Worm (Caenorhabditis elegans) whole organism, mixed stage, embryonic: ENCODE results near the gene nspc-13.

Experiments used
- M03D4.4 ChIP-seq: sonication (generic microtip); optimal IDR thresholded peaks from 2 replicates; lab custom pipeline; 2017; ENCODE audit warnings: mild to moderate bottlenecking, missing genetic modification characterization, missing compliant biosample characterization
- bed-3 ChIP-seq: fragments of 200-800 bp; sonication (Bioruptor generic); optimal IDR thresholded peaks from 3 replicates; lab custom pipeline; 2018; ENCODE audit warnings: mild to moderate bottlenecking, missing genetic modification characterization, moderate library complexity, missing compliant biosample characterization
- blmp-1 ChIP-seq: fragments of 150-350 bp; optimal IDR thresholded peaks from 2 replicates; lab custom pipeline; 2014; ENCODE audit warnings: missing biosample characterization, missing genetic modification characterization
- ceh-39 ChIP-seq: fragments of 150-350 bp; optimal IDR thresholded peaks from 2 replicates; lab custom pipeline; 2014; ENCODE audit warnings: missing biosample characterization, missing genetic modification characterization
- ceh-43 ChIP-seq: fragments of 200-800 bp; sonication (Bioruptor generic); optimal IDR thresholded peaks from 2 replicates; lab custom pipeline; 2018; ENCODE audit warnings: mild to moderate bottlenecking, missing genetic modification characterization, moderate library complexity, missing compliant biosample characterization
- ceh-83 ChIP-seq: fragments of 200-800 bp; sonication (Bioruptor generic); optimal IDR thresholded peaks from 2 replicates; lab custom pipeline; 2018; ENCODE audit warnings: mild to moderate bottlenecking, missing genetic modification characterization, missing compliant biosample characterization
- ces-1 ChIP-seq: fragments of 150-350 bp; optimal IDR thresholded peaks from 2 replicates; lab custom pipeline; 2014; ENCODE audit warnings: missing biosample characterization, missing genetic modification reagents, missing genetic modification characterization
- cnd-1 ChIP-seq: fragments of 200-800 bp; sonication (Bioruptor generic); optimal IDR thresholded peaks from 2 replicates; lab custom pipeline; 2018; ENCODE audit warnings: mild to moderate bottlenecking, missing genetic modification characterization, missing compliant biosample characterization
- drap-1 ChIP-seq: fragments of 200-800 bp; sonication (Bioruptor generic); optimal IDR thresholded peaks from 3 replicates; lab custom pipeline; 2018; ENCODE audit warnings: mild to moderate bottlenecking, missing genetic modification characterization, missing compliant biosample characterization
- elt-1 ChIP-seq: sonication (generic microtip); optimal IDR thresholded peaks from 2 replicates; lab custom pipeline; 2017; ENCODE audit warnings: missing genetic modification characterization, mild to moderate bottlenecking, missing compliant biosample characterization, antibody characterized with exemption, moderate library complexity, borderline replicate concordance; ENCODE audit not compliant: insufficient read depth
- elt-3 ChIP-seq: fragments of 150-350 bp; optimal IDR thresholded peaks from 2 replicates; lab custom pipeline; 2014; ENCODE audit warnings: missing biosample characterization, missing genetic modification characterization
- flh-1 ChIP-seq: fragments of 200-800 bp; sonication (Bioruptor generic); optimal IDR thresholded peaks from 2 replicates; lab custom pipeline; 2018; ENCODE audit warnings: mild to moderate bottlenecking, missing genetic modification characterization, moderate library complexity, missing compliant biosample characterization
- ham-2 ChIP-seq: fragments of 200-800 bp; sonication (Bioruptor generic); optimal IDR thresholded peaks from 2 replicates; lab custom pipeline; 2018; ENCODE audit warnings: mild to moderate bottlenecking, missing genetic modification characterization, missing compliant biosample characterization
- hlh-1 ChIP-seq: fragments of 150-350 bp; optimal IDR thresholded peaks from 2 replicates; lab custom pipeline; 2014; ENCODE audit warnings: missing biosample characterization, missing genetic modification reagents, missing genetic modification characterization
- lin-13 ChIP-seq: fragments of 150-350 bp; optimal IDR thresholded peaks from 2 replicates; lab custom pipeline; 2014; ENCODE audit warnings: missing biosample characterization, missing genetic modification characterization
- lin-32 ChIP-seq: fragments of 200-800 bp; sonication (Bioruptor generic); optimal IDR thresholded peaks from 2 replicates; lab custom pipeline; 2018; ENCODE audit warnings: mild to moderate bottlenecking, missing genetic modification characterization, missing compliant biosample characterization
- lsy-2 ChIP-seq: fragments of 150-350 bp; optimal IDR thresholded peaks from 2 replicates; lab custom pipeline; 2014; ENCODE audit warnings: missing biosample characterization, missing genetic modification characterization
- mab-5 ChIP-seq: fragments of 150-350 bp; optimal IDR thresholded peaks from 2 replicates; lab custom pipeline; 2014; ENCODE audit warnings: missing biosample characterization, missing genetic modification characterization
- mep-1 ChIP-seq: fragments of 150-350 bp; optimal IDR thresholded peaks from 2 replicates; lab custom pipeline; 2017; ENCODE audit warnings: missing biosample characterization, missing genetic modification reagents, missing genetic modification characterization, inconsistent platforms
- mls-2 ChIP-seq: sonication (generic microtip); optimal IDR thresholded peaks from 2 replicates; lab custom pipeline; 2016; ENCODE audit warnings: mild to moderate bottlenecking, missing genetic modification characterization, moderate library complexity, missing compliant biosample characterization
- nhr-12 ChIP-seq: fragments of 150-350 bp; optimal IDR thresholded peaks from 2 replicates; lab custom pipeline; 2014; ENCODE audit warnings: missing biosample characterization, missing genetic modification characterization
- nhr-2 ChIP-seq: fragments of 150-350 bp; optimal IDR thresholded peaks from 2 replicates; lab custom pipeline; 2014; ENCODE audit warnings: missing biosample characterization, missing genetic modification characterization
- nhr-237 ChIP-seq: fragments of 150-350 bp; optimal IDR thresholded peaks from 2 replicates; lab custom pipeline; 2014; ENCODE audit warnings: missing biosample characterization, missing genetic modification characterization
- nhr-28 ChIP-seq: fragments of 150-350 bp; optimal IDR thresholded peaks from 2 replicates; lab custom pipeline; 2014; ENCODE audit warnings: missing biosample characterization, missing genetic modification characterization
- nhr-76 ChIP-seq: sonication (generic microtip); optimal IDR thresholded peaks from 2 replicates; lab custom pipeline; 2017; ENCODE audit warnings: missing biosample characterization, missing genetic modification characterization
- pha-4 ChIP-seq: fragments of 150-350 bp; optimal IDR thresholded peaks from 2 replicates; lab custom pipeline; 2018; ENCODE audit warnings: missing biosample characterization, missing genetic modification reagents, missing genetic modification characterization
- sem-2 ChIP-seq: fragments of 200-800 bp; sonication (Bioruptor generic); optimal IDR thresholded peaks from 2 replicates; lab custom pipeline; 2018; ENCODE audit warnings: mild to moderate bottlenecking, missing genetic modification characterization, missing compliant biosample characterization
- snpc-4 ChIP-seq: fragments of 150-350 bp; optimal IDR thresholded peaks from 2 replicates; lab custom pipeline; 2014; ENCODE audit warnings: missing biosample characterization, missing genetic modification characterization
- sptf-1 ChIP-seq: sonication (generic microtip); optimal IDR thresholded peaks from 2 replicates; lab custom pipeline; 2017; ENCODE audit warnings: mild to moderate bottlenecking, missing genetic modification characterization, moderate library complexity, missing compliant biosample characterization
- tbx-8 ChIP-seq: fragments of 200-800 bp; sonication (Bioruptor generic); optimal IDR thresholded peaks from 2 replicates; lab custom pipeline; 2018; ENCODE audit warnings: mild to moderate bottlenecking, missing genetic modification characterization, moderate library complexity, missing compliant biosample characterization
- unc-120 ChIP-seq: sonication (generic microtip); optimal IDR thresholded peaks from 2 replicates; lab custom pipeline; 2017; ENCODE audit warnings: missing genetic modification characterization, missing compliant biosample characterization; ENCODE audit not compliant: poor library complexity, severe bottlenecking
- unc-39 ChIP-seq: fragments of 150-350 bp; optimal IDR thresholded peaks from 2 replicates; lab custom pipeline; 2014; ENCODE audit warnings: missing biosample characterization, missing genetic modification characterization
- unc-62 ChIP-seq: fragments of 150-350 bp; optimal IDR thresholded peaks from 2 replicates; lab custom pipeline; 2014; ENCODE audit warnings: missing biosample characterization, missing genetic modification reagents, missing genetic modification characterization
- zip-8 ChIP-seq: fragments of 150-350 bp; optimal IDR thresholded peaks from 2 replicates; lab custom pipeline; 2014; ENCODE audit warnings: missing biosample characterization, missing genetic modification characterization
- ztf-11 ChIP-seq: fragments of 150-350 bp; optimal IDR thresholded peaks from 2 replicates; lab custom pipeline; 2014; ENCODE audit warnings: missing biosample characterization, missing genetic modification characterization

Gene nspc-13

ce11 chrX:12378293-12378692 is 21.1 kb downstream of the nspc-13 start, which contains the start of gene glb-13:
Gene glb-13, minus strand, starts transcription at chrX:12378393.
- TF ChIP-seq ham-2 (GFP tag; lab: Kevin White, UChicago) (no peak), nhr-12 (no peak), elt-1 (tag; lab: Kevin White, UChicago) (no peak), pha-4 (tag; lab: Kevin White, UChicago) (no peak), ces-1 (GFP tag; lab: Kevin White, UChicago) (no peak), unc-120 (tag; lab: Kevin White, UChicago) (no peak), unc-39 (tag; lab: Kevin White, UChicago) (no peak), hlh-1 (tag; lab: Kevin White, UChicago) (no peak), nhr-28 (tag; lab: Kevin White, UChicago) (no peak), mab-5 (tag; lab: Kevin White, UChicago) (no peak), M03D4.4 (no peak)

- TF ChIP-seq mep-1 (no peak), blmp-1 (tag; lab: Kevin White, UChicago) (no peak), lin-32 (GFP tag; lab: Kevin White, UChicago) (no peak), mls-2 (tag; lab: Kevin White, UChicago) (no peak), lin-13 (tag; lab: Kevin White, UChicago) (no peak), ceh-39 (tag; lab: Kevin White, UChicago) (no peak), ceh-83 (GFP tag; lab: Kevin White, UChicago) (no peak), drap-1 (GFP tag; lab: Kevin White, UChicago) (no peak), nhr-2 (tag; lab: Kevin White, UChicago) (no peak), cnd-1 (tag; lab: Kevin White, UChicago) (no peak), mab-5 (tag; lab: Kevin White, UChicago) (no peak), bed-3 (GFP tag; lab: Kevin White, UChicago) (no peak), flh-1 (GFP tag; lab: Kevin White, UChicago) (no peak), unc-120 (tag; lab: Kevin White, UChicago) (no peak), nhr-28 (tag; lab: Kevin White, UChicago) (no peak), nhr-237 (no peak)
- TF ChIP-seq, all 35 proteins: peak for 0
These were observed 34.2 kb downstream of the nspc-13 start, which contains the start of gene nekl-3 for ce11 chrX:12391380-12391779. Gene nekl-3, minus strand, starts transcription at chrX:12391480.

- TF ChIP-seq nhr-76 (tag; lab: Kevin White, UChicago) (no peak), M03D4.4 (peak; percentile 38), flh-1 (GFP tag; lab: Kevin White, UChicago) (no peak), unc-120 (tag; lab: Kevin White, UChicago) (peak; percentile 67), drap-1 (GFP tag; lab: Kevin White, UChicago) (no peak), mab-5 (tag; lab: Kevin White, UChicago) (peak; percentile 24), hlh-1 (tag; lab: Kevin White, UChicago) (peak; percentile 83), ceh-39 (tag; lab: Kevin White, UChicago) (no peak), lin-32 (GFP tag; lab: Kevin White, UChicago) (peak; percentile 70), ham-2 (GFP tag; lab: Kevin White, UChicago) (peak; percentile 47), zip-8 (tag; lab: Kevin White, UChicago) (no peak), pha-4 (tag; lab: Kevin White, UChicago) (peak; percentile 96), ceh-83 (GFP tag; lab: Kevin White, UChicago) (no peak), nhr-237 (peak; percentile 85), elt-1 (tag; lab: Kevin White, UChicago) (no peak), unc-62 (GFP tag; lab: Kevin White, UChicago) (peak; percentile 76), snpc-4 (tag; lab: Kevin White, UChicago) (no peak), mep-1 (peak; percentile 93), nhr-2 (tag; lab: Kevin White, UChicago) (peak; percentile 69), ceh-43 (no peak), lin-13 (tag; lab: Kevin White, UChicago) (peak; percentile 90), ztf-11 (tag; lab: Kevin White, UChicago) (no peak), unc-39 (tag; lab: Kevin White, UChicago) (no peak), sem-2 (GFP tag; lab: Kevin White, UChicago) (no peak), bed-3 (GFP tag; lab: Kevin White, UChicago) (no peak), nhr-12 (no peak), elt-3 (no peak), lsy-2 (tag; lab: Kevin White, UChicago) (peak; percentile 66), mls-2 (tag; lab: Kevin White, UChicago) (peak; percentile 66), sptf-1 (tag; lab: Kevin White, UChicago) (no peak), cnd-1 (tag; lab: Kevin White, UChicago) (peak; percentile 47), nhr-28 (tag; lab: Kevin White, UChicago) (no peak), tbx-8 (GFP tag; lab: Kevin White, UChicago) (no peak), blmp-1 (tag; lab: Kevin White, UChicago) (no peak), ces-1 (GFP tag; lab: Kevin White, UChicago) (peak; percentile 48)
These were observed 36.6 kb downstream of the nspc-13 start, which contains the start of gene F17E5.2 for ce11 chrX:12393786-12394308. Gene F17E5.2, plus strand, starts transcription at chrX:12394258.
